Fruit fly (Drosophila melanogaster) whole organism, embryonic: ENCODE data around the gene Scgbeta.
A peak's percentile ranks its signal among the peaks of the same experiment; 100 is the strongest.

Experiments used
- ATbp ChIP-seq: fragments of 200-800 bp; sonication (Bioruptor generic); optimal IDR thresholded peaks from 2 replicates; lab custom pipeline; 2017; ENCODE audit warnings: missing biosample characterization, mild to moderate bottlenecking, missing genetic modification characterization, missing genetic modification reagents
- C15 ChIP-seq: fragments of 200-800 bp; sonication (Bioruptor generic); IDR thresholded peaks from 3 replicates; pipeline ENCODE4 v1.3.6; 2022; ENCODE audit warnings: missing biosample characterization, missing genetic modification characterization
- CG11247 ChIP-seq: fragments of 200-800 bp; sonication (Bioruptor generic); IDR thresholded peaks from 2 replicates; pipeline ENCODE4 v1.3.6; 2022; ENCODE audit warnings: missing biosample characterization, missing genetic modification characterization
- CG12744 ChIP-seq: fragments of 200-800 bp; sonication (Bioruptor generic); optimal IDR thresholded peaks from 2 replicates; lab custom pipeline; 2016; ENCODE audit warnings: missing biosample characterization, missing genetic modification characterization
- CG13296 ChIP-seq: fragments of 200-800 bp; sonication (Bioruptor generic); optimal IDR thresholded peaks from 3 replicates; lab custom pipeline; 2018; ENCODE audit warnings: missing biosample characterization, mild to moderate bottlenecking, missing genetic modification characterization
- CG13424 ChIP-seq: fragments of 200-800 bp; sonication (Bioruptor generic); optimal IDR thresholded peaks from 2 replicates; lab custom pipeline; 2019; ENCODE audit warnings: missing biosample characterization, mild to moderate bottlenecking, missing genetic modification characterization, moderate library complexity
- CG13775 ChIP-seq: fragments of 200-800 bp; sonication (Bioruptor generic); optimal IDR thresholded peaks from 3 replicates; lab custom pipeline; 2017; ENCODE audit warnings: missing biosample characterization, mild to moderate bottlenecking, missing genetic modification characterization
- CG17361 ChIP-seq: fragments of 200-800 bp; sonication (Bioruptor generic); IDR thresholded peaks from 3 replicates; pipeline ENCODE4 v1.3.6; 2022; ENCODE audit warnings: missing biosample characterization, missing genetic modification characterization
- CG17568 ChIP-seq: fragments of 200-800 bp; sonication (Bioruptor generic); optimal IDR thresholded peaks from 2 replicates; lab custom pipeline; 2018; ENCODE audit warnings: missing biosample characterization, mild to moderate bottlenecking, missing genetic modification characterization, moderate library complexity
- CG17829 ChIP-seq: fragments of 200-800 bp; optimal IDR thresholded peaks from 2 replicates; lab custom pipeline; 2019; ENCODE audit warnings: missing biosample characterization, mild to moderate bottlenecking, missing genetic modification characterization, moderate library complexity
- CG2199 ChIP-seq: fragments of 200-800 bp; sonication (Bioruptor generic); IDR thresholded peaks from 3 replicates; pipeline ENCODE4 v1.3.6; 2022; ENCODE audit warnings: missing biosample characterization, missing genetic modification characterization
- CG30431 ChIP-seq: fragments of 200-800 bp; sonication (Bioruptor generic); optimal IDR thresholded peaks from 2 replicates; lab custom pipeline; 2017; ENCODE audit warnings: missing biosample characterization, missing genetic modification characterization
- CG31388 ChIP-seq: fragments of 200-800 bp; sonication (Bioruptor generic); optimal IDR thresholded peaks from 2 replicates; lab custom pipeline; 2016; ENCODE audit warnings: missing biosample characterization, missing genetic modification characterization
- CG4854 ChIP-seq: fragments of 200-800 bp; sonication (Bioruptor generic); optimal IDR thresholded peaks from 2 replicates; lab custom pipeline; 2016; ENCODE audit warnings: missing biosample characterization, missing genetic modification characterization, inconsistent platforms
- CG5180 ChIP-seq: fragments of 200-800 bp; sonication (Bioruptor generic); optimal IDR thresholded peaks from 3 replicates; lab custom pipeline; 2017; ENCODE audit warnings: missing biosample characterization, missing genetic modification characterization, mild to moderate bottlenecking, moderate library complexity, missing genetic modification reagents
- CG5953 ChIP-seq: fragments of 200-800 bp; sonication (Bioruptor generic); IDR thresholded peaks from 2 replicates; pipeline ENCODE4 v1.3.6; 2022; ENCODE audit warnings: missing biosample characterization, missing genetic modification characterization
- CG9876 ChIP-seq: fragments of 200-800 bp; sonication (Bioruptor generic); optimal IDR thresholded peaks from 2 replicates; lab custom pipeline; 2016; ENCODE audit warnings: missing biosample characterization, missing genetic modification characterization
- Dll ChIP-seq: fragments of 200-800 bp; sonication (Bioruptor generic); IDR thresholded peaks from 4 replicates; pipeline ENCODE4 v1.3.6; 2022; ENCODE audit warnings: missing biosample characterization, missing genetic modification characterization; ENCODE audit not compliant: partially characterized antibody
- Dref ChIP-seq: fragments of 200-800 bp; sonication (Bioruptor generic); IDR thresholded peaks from 2 replicates; pipeline ENCODE4 v1.3.6; 2022; ENCODE audit warnings: missing biosample characterization, missing genetic modification characterization
- Ets65A ChIP-seq: fragments of 200-800 bp; sonication (Bioruptor generic); peaks from one replicate; lab custom pipeline; 2016; ENCODE audit warnings: missing biosample characterization, missing genetic modification characterization
- Ets97D ChIP-seq: fragments of 200-800 bp; sonication (Bioruptor generic); optimal IDR thresholded peaks from 3 replicates; lab custom pipeline; 2016; ENCODE audit warnings: missing biosample characterization, missing genetic modification characterization
- Kr ChIP-seq: fragments of 200-800 bp; sonication (Bioruptor generic); optimal IDR thresholded peaks from 2 replicates; lab custom pipeline; 2017; ENCODE audit warnings: missing biosample characterization, mild to moderate bottlenecking, missing genetic modification characterization
- Meics ChIP-seq: fragments of 200-800 bp; sonication (Bioruptor generic); optimal IDR thresholded peaks from 2 replicates; lab custom pipeline; 2017; ENCODE audit warnings: missing biosample characterization, mild to moderate bottlenecking, missing genetic modification characterization
- Nf-YC ChIP-seq: fragments of 200-800 bp; optimal IDR thresholded peaks from 3 replicates; lab custom pipeline; 2019; ENCODE audit warnings: missing biosample characterization, mild to moderate bottlenecking, missing genetic modification characterization, moderate library complexity
- Ptx1 ChIP-seq: fragments of 200-800 bp; sonication (Bioruptor generic); IDR thresholded peaks from 2 replicates; pipeline ENCODE4 v1.3.6; 2022; ENCODE audit warnings: missing biosample characterization, missing genetic modification characterization
- ab ChIP-seq: fragments of 200-800 bp; sonication (Bioruptor generic); optimal IDR thresholded peaks from 2 replicates; lab custom pipeline; 2016; ENCODE audit warnings: missing biosample characterization, missing genetic modification characterization
- cg ChIP-seq: fragments of 200-800 bp; sonication (Bioruptor generic); optimal IDR thresholded peaks from 3 replicates; lab custom pipeline; 2019; ENCODE audit warnings: missing biosample characterization, mild to moderate bottlenecking, missing genetic modification characterization, moderate library complexity
- chif ChIP-seq, 2 experiments: fragments of 200-800 bp; sonication (Bioruptor generic); optimal IDR thresholded peaks; 3 replicates each; lab custom pipeline; 2016; ENCODE audit warnings: missing biosample characterization in 2 of 2, missing genetic modification characterization in 2 of 2
- ci ChIP-seq: fragments of 200-800 bp; sonication (Bioruptor generic); IDR thresholded peaks from 3 replicates; pipeline ENCODE4 v1.3.6; 2022; ENCODE audit warnings: missing biosample characterization, missing genetic modification characterization
- corto ChIP-seq: fragments of 200-800 bp; sonication (Bioruptor generic); optimal IDR thresholded peaks from 2 replicates; lab custom pipeline; 2016; ENCODE audit warnings: missing biosample characterization, mild to moderate bottlenecking, missing genetic modification characterization, moderate library complexity
- crp ChIP-seq, 2 experiments: fragments of 200-800 bp; sonication (Bioruptor generic); optimal IDR thresholded peaks; 2 replicates in 1 of 2; 3 replicates in 1 of 2; lab custom pipeline; 2017; ENCODE audit warnings: missing biosample characterization in 2 of 2, missing genetic modification characterization in 2 of 2, mild to moderate bottlenecking in 1 of 2, moderate library complexity in 1 of 2
- gem ChIP-seq: fragments of 200-800 bp; sonication (Bioruptor generic); optimal IDR thresholded peaks from 2 replicates; lab custom pipeline; 2019; ENCODE audit warnings: missing biosample characterization, mild to moderate bottlenecking, missing genetic modification characterization, moderate library complexity
- h ChIP-seq: fragments of >200 bp; optimal IDR thresholded peaks from 2 replicates; lab custom pipeline; 2017
- hkb ChIP-seq, 2 experiments: fragments of 200-800 bp in 1 of 2; fragments of >200 bp in 1 of 2; sonication (Bioruptor generic) in 1 of 2; IDR thresholded peaks in 1 of 2; optimal IDR thresholded peaks in 1 of 2; 2 replicates each; pipeline versions ENCODE4 v1.3.6 to Lab custom; 2017 to 2022; ENCODE audit warnings: missing biosample characterization in 1 of 2, missing genetic modification characterization in 1 of 2
- jigr1 ChIP-seq: fragments of 200-800 bp; sonication (Bioruptor generic); IDR thresholded peaks from 3 replicates; pipeline ENCODE4 v1.3.6; 2022; ENCODE audit warnings: missing biosample characterization, missing genetic modification characterization
- lab ChIP-seq: fragments of 200-800 bp; sonication (Bioruptor generic); optimal IDR thresholded peaks from 3 replicates; lab custom pipeline; 2017; ENCODE audit warnings: missing biosample characterization, missing genetic modification characterization, mild to moderate bottlenecking, moderate library complexity, missing genetic modification reagents
- lbe ChIP-seq: fragments of 200-800 bp; sonication (Bioruptor generic); optimal IDR thresholded peaks from 2 replicates; lab custom pipeline; 2016; ENCODE audit warnings: missing biosample characterization, mild to moderate bottlenecking, missing genetic modification characterization
- nerfin-1 ChIP-seq: fragments of 200-800 bp; sonication (Bioruptor generic); optimal IDR thresholded peaks from 3 replicates; lab custom pipeline; 2019; ENCODE audit warnings: missing biosample characterization, mild to moderate bottlenecking, missing genetic modification characterization, moderate library complexity
- oc ChIP-seq: fragments of 200-800 bp; sonication (Bioruptor generic); optimal IDR thresholded peaks from 2 replicates; lab custom pipeline; 2018; ENCODE audit warnings: missing biosample characterization, mild to moderate bottlenecking, missing genetic modification characterization, moderate library complexity
- otp ChIP-seq: fragments of 200-800 bp; sonication (Bioruptor generic); IDR thresholded peaks from 3 replicates; pipeline ENCODE4, ENCODE4 v1.3.6; 2022; ENCODE audit warnings: missing biosample characterization, missing genetic modification characterization
- pho ChIP-seq: fragments of 200-800 bp; sonication (Bioruptor generic); optimal IDR thresholded peaks from 2 replicates; lab custom pipeline; 2016; ENCODE audit warnings: missing biosample characterization, missing genetic modification characterization
- repo ChIP-seq: fragments of 200-800 bp; sonication (Bioruptor generic); optimal IDR thresholded peaks from 2 replicates; lab custom pipeline; 2016; ENCODE audit warnings: missing biosample characterization, missing genetic modification characterization
- rib ChIP-seq: fragments of 200-800 bp; sonication (Bioruptor generic); IDR thresholded peaks from 2 replicates; pipeline ENCODE4 v1.3.6; 2022; ENCODE audit warnings: missing biosample characterization, missing genetic modification characterization
- run ChIP-seq: fragments of 200-800 bp; sonication (Bioruptor generic); optimal IDR thresholded peaks from 3 replicates; lab custom pipeline; 2018; ENCODE audit warnings: missing biosample characterization, mild to moderate bottlenecking, missing genetic modification characterization
- sim ChIP-seq: fragments of 200-800 bp; sonication (Bioruptor generic); IDR thresholded peaks from 2 replicates; pipeline ENCODE4 v1.3.6; 2022; ENCODE audit warnings: missing biosample characterization, missing genetic modification characterization
- slp2 ChIP-seq: fragments of 200-800 bp; sonication (Bioruptor generic); optimal IDR thresholded peaks from 2 replicates; lab custom pipeline; 2016; ENCODE audit warnings: missing biosample characterization, missing genetic modification characterization
- sqz ChIP-seq: fragments of 200-800 bp; sonication (Bioruptor generic); optimal IDR thresholded peaks from 3 replicates; lab custom pipeline; 2018; ENCODE audit warnings: missing biosample characterization, mild to moderate bottlenecking, missing genetic modification characterization
- vvl ChIP-seq: fragments of 200-800 bp; sonication (Bioruptor generic); IDR thresholded peaks from 2 replicates; pipeline ENCODE4 v1.3.6; 2022; ENCODE audit warnings: missing biosample characterization, missing genetic modification characterization
- wor ChIP-seq: fragments of 200-800 bp; sonication (Bioruptor generic); IDR thresholded peaks from 2 replicates; pipeline ENCODE4 v1.3.6; 2022; ENCODE audit warnings: missing biosample characterization, missing genetic modification characterization
- yki ChIP-seq: fragments of >200 bp; optimal IDR thresholded peaks from 3 replicates; lab custom pipeline; 2018

Gene Scgbeta

DNA sequence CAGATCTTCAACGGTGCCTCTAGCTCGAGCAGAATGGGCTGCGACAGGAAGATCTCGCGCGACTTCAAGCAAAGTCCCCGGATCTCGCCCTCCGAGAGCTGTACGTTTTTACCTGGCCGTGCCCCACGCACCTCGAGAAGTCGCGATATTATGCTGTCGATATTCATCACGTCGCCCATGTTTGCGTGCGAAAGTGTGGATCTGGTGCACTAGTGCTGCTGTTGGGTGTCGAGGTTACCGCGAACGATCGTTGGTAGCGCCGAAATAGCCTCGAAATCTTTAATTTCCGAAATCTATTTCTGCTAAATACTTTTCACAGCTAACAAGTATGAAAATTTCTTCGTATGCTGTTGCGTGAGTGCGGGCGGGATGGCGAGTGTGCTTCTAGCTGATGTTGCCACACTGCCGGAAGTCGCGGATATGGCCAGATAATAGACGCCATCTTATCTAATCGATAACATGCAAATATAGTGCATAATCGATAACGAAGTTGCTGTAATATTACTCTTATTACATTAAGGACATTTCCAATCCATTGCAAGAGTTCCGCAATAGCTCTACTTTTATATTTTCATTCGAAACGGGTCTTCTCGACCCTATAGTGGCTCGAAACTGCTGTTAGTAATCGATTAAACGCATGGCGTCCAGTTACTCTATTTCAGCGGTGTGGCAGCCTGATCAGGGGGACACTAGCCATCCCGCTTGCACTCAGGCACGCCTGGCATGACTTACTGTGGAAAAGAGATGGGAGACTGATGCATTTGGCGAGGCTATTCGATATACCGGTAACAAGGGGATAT lies 3.5 kb upstream of the Scgbeta start, which contains the start of gene Pp1-87B (continued):
- TF ChIP-seq hkb (optimal IDR thresholded peaks at IDR 0.05; lab: Kevin White, UChicago): peak; percentile 92
- TF ChIP-seq hkb (GFP tag; IDR thresholded peaks at IDR 0.05; lab: Robert Waterston, UW): no peak
- TF ChIP-seq Ptx1 (GFP tag; lab: Robert Waterston, UW): no peak
- TF ChIP-seq Kr (GFP tag; lab: Kevin White, UChicago): no peak
- TF ChIP-seq wor: no peak
- no peak for TF ChIP-seq slp2
- no peak for TF ChIP-seq sim
- TF ChIP-seq CG11247 (GFP tag; lab: Robert Waterston, UW): no peak
- no peak for TF ChIP-seq CG17568
- no peak for TF ChIP-seq h
- TF ChIP-seq corto (GFP tag; lab: Kevin White, UChicago): no peak
- no peak for TF ChIP-seq nerfin-1 (tag; lab: Kevin White, UChicago)
- no peak for TF ChIP-seq lab (GFP tag; lab: Kevin White, UChicago)
- TF ChIP-seq jigr1 (GFP tag; lab: Robert Waterston, UW): no peak
- TF ChIP-seq Dref: peak; percentile 66
- no peak for TF ChIP-seq otp
- peak; percentile 94 for TF ChIP-seq Ets97D (GFP tag; lab: Kevin White, UChicago)
- TF ChIP-seq CG12744: no peak
- TF ChIP-seq chif (GFP tag; optimal IDR thresholded peaks at IDR 0.05; lab: Kevin White, UChicago): peak in 1 of 2 experiments; percentile 1
- peak; percentile 56 for TF ChIP-seq Meics
- TF ChIP-seq CG30431 (GFP tag; lab: Kevin White, UChicago): no peak
- no peak for TF ChIP-seq pho (GFP tag; lab: Kevin White, UChicago)
- TF ChIP-seq CG5953 (GFP tag; lab: Robert Waterston, UW): no peak
- TF ChIP-seq crp (GFP tag; optimal IDR thresholded peaks at IDR 0.05; lab: Kevin White, UChicago): peak in 1 of 2 experiments; percentile 8
- TF ChIP-seq CG2199 (GFP tag; lab: Robert Waterston, UW): no peak
- TF ChIP-seq CG5180 (GFP tag; lab: Kevin White, UChicago): no peak
- peak; percentile 89 for TF ChIP-seq Ets65A
- TF ChIP-seq CG13296: no peak
- no peak for TF ChIP-seq oc (tag; lab: Kevin White, UChicago)
- TF ChIP-seq Nf-YC: peak; percentile 46
- no peak for TF ChIP-seq ab (GFP tag; lab: Kevin White, UChicago)
- peak; percentile 34 for TF ChIP-seq CG13775
- TF ChIP-seq CG31388 (GFP tag; lab: Kevin White, UChicago): no peak
- no peak for TF ChIP-seq yki (lab: Kevin White, UChicago)
- TF ChIP-seq lbe (GFP tag; lab: Kevin White, UChicago): no peak
- TF ChIP-seq rib (GFP tag; lab: Robert Waterston, UW): no peak
- TF ChIP-seq CG9876 (GFP tag; lab: Kevin White, UChicago): no peak
- no peak for TF ChIP-seq cg (GFP tag; lab: Kevin White, UChicago)
- no peak for TF ChIP-seq ATbp (GFP tag; lab: Kevin White, UChicago)
- peak; percentile 80 for TF ChIP-seq CG17361
- TF ChIP-seq vvl (GFP tag; lab: Robert Waterston, UW): peak; percentile 25; the same call in 1 of the 2 replicates
- TF ChIP-seq C15: no peak
- no peak for TF ChIP-seq CG17829 (tag; lab: Kevin White, UChicago)
- no peak for TF ChIP-seq sqz
- TF ChIP-seq CG4854 (GFP tag; lab: Kevin White, UChicago): no peak
- TF ChIP-seq repo (GFP tag; lab: Kevin White, UChicago): no peak
- TF ChIP-seq CG13424: no peak
- TF ChIP-seq Dll: 0 out of 4 replicates have a peak, but pooled peaks have one; percentile 23
- 0 out of 3 replicates have a peak, but pooled peaks have one; percentile 5 for TF ChIP-seq ci (GFP tag; lab: Robert Waterston, UW)
- TF ChIP-seq gem (tag; lab: Kevin White, UChicago): no peak
- TF ChIP-seq run (tag; lab: Kevin White, UChicago): no peak
